Fruit fly (Drosophila melanogaster) whole organism, adult: ENCODE measurements around the gene CG15322.

Experiments
- CG12768 ChIP-seq: fragments of 200-800 bp; sonication (Bioruptor generic); optimal IDR thresholded peaks from 2 replicates; lab custom pipeline; 2017; ENCODE audit warnings: missing biosample characterization, missing genetic modification characterization, mild to moderate bottlenecking, moderate library complexity, missing genetic modification reagents
- CG1620 ChIP-seq: fragments of 200-800 bp; sonication (Bioruptor generic); optimal IDR thresholded peaks from 2 replicates; lab custom pipeline; 2016; ENCODE audit warnings: missing biosample characterization, missing genetic modification characterization
- Crg-1 ChIP-seq: fragments of 200-800 bp; sonication (Bioruptor generic); optimal IDR thresholded peaks from 2 replicates; lab custom pipeline; 2016; ENCODE audit warnings: missing biosample characterization, missing genetic modification characterization

DNA sequence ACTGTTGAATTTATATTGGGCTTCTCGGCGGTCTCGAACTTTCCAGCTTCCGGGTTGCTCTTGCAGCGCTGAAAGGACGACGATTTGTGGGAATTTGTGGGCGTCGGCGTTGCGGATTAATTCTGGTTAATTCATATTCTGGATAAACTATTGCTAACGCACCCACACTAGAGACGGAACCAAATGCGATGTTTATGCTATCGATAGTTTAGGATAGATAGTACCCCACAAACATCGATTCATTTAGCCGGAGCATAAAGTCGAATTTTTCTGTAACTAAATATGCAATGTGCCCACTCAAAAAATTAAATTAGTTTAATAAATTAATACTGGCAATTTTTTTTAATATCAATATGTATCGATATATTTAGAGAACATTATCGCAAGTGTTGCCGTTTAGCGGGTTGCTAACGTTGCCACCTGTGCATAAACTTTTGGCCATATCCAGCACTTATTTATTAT, 26.3 kb downstream of the CG15322 start, which contains the start of gene Rab35:
- TF ChIP-seq Crg-1 (GFP tag; lab: Kevin White, UChicago) (peak; percentile 30), CG1620 (peak; percentile 74), CG12768 (GFP tag; lab: Kevin White, UChicago) (no peak)
